Fruit fly (Drosophila melanogaster): Measurements from ENCODE around the gene Caper.

DNA sequence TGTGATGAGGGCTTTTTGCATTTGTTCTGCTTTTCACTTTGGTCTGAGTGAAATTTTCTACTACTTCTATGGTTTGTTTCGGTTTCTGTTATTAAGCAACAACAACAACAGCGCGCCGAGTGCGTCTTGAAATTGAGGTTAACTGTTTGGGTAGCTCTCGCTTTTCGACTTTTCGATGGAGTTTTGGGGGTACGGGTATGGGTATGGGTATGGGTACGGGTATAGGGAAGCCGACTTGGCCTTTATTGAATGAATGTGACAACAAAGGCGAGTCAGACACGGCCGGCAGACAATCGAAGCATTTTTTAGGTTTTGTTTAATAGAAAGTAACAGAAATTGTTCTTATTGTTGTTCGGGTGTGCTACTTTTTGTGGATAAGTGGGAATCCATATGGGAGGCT lies 25.0 kb upstream of the Caper start:
- no peak for TF ChIP-seq tj (GFP tag; optimal IDR thresholded peaks at IDR 0.05)
- no peak for TF ChIP-seq CG7101 (tag; optimal IDR thresholded peaks at IDR 0.05)
- TF ChIP-seq ovo (GFP tag; optimal IDR thresholded peaks at IDR 0.05): no peak
- TF ChIP-seq CG14711 (tag; optimal IDR thresholded peaks at IDR 0.05): no peak
- TF ChIP-seq CG1620 (GFP tag; optimal IDR thresholded peaks at IDR 0.05): no peak
- no peak for TF ChIP-seq kay (GFP tag; ENCODE audit: borderline replicate concordance)
- TF ChIP-seq CG5204 (GFP tag; optimal IDR thresholded peaks at IDR 0.05): no peak
- no peak for TF ChIP-seq Mnt (GFP tag; optimal IDR thresholded peaks at IDR 0.05)
- no peak for TF ChIP-seq toe (GFP tag; optimal IDR thresholded peaks at IDR 0.05)
- TF ChIP-seq Hr96 (GFP tag; optimal IDR thresholded peaks at IDR 0.05): no peak
- TF ChIP-seq cic (GFP tag; optimal IDR thresholded peaks at IDR 0.05): no peak
- TF ChIP-seq Crg-1 (GFP tag; optimal IDR thresholded peaks at IDR 0.05): no peak
